Worm (Caenorhabditis elegans) whole organism, L4 larva: ENCODE results near the gene F42C5.3.

Source experiments
- D1046.2 ChIP-seq: fragments of 200-800 bp; sonication (Bioruptor generic); IDR thresholded peaks from 2 replicates; pipeline ENCODE4 v1.3.6; 2022; ENCODE audit warnings: missing genetic modification characterization, missing compliant biosample characterization
- F26F4.8 ChIP-seq: fragments of 200-800 bp; sonication (Bioruptor generic); conservative IDR thresholded peaks from 2 replicates; pipeline ENCODE4 v1.3.6; 2022; ENCODE audit warnings: missing genetic modification characterization, missing compliant biosample characterization
- T20F7.1 ChIP-seq: fragments of 200-800 bp; sonication (Bioruptor generic); optimal IDR thresholded peaks from 2 replicates; lab custom pipeline; 2018; ENCODE audit warnings: mild to moderate bottlenecking, missing genetic modification characterization, missing compliant biosample characterization
- T26A8.4 ChIP-seq: fragments of 200-800 bp; sonication (Bioruptor generic); IDR thresholded peaks from 2 replicates; pipeline ENCODE4 v1.3.6; 2022; ENCODE audit warnings: missing genetic modification characterization, missing compliant biosample characterization
- Y105C5A.15 ChIP-seq: fragments of 200-800 bp; sonication (Bioruptor generic); IDR thresholded peaks from 2 replicates; pipeline ENCODE4 v1.3.6; 2022; ENCODE audit warnings: missing genetic modification characterization, missing compliant biosample characterization
- ZK337.2 ChIP-seq: fragments of 200-800 bp; sonication (Bioruptor generic); IDR thresholded peaks from 2 replicates; pipeline ENCODE4 v1.3.6; 2022; ENCODE audit warnings: missing genetic modification reagents, missing genetic modification characterization, missing compliant biosample characterization
- aha-1 ChIP-seq: fragments of 150-350 bp; peaks from one replicate; lab custom pipeline; 2014; ENCODE audit warnings: missing biosample characterization, missing genetic modification characterization
- ama-1 ChIP-seq: fragments of 150-350 bp; optimal IDR thresholded peaks from 2 replicates; lab custom pipeline; 2014; ENCODE audit warnings: inconsistent platforms, mixed read lengths
- ceh-28 ChIP-seq: fragments of 150-350 bp; optimal IDR thresholded peaks from 2 replicates; lab custom pipeline; 2014; ENCODE audit warnings: missing biosample characterization, missing genetic modification reagents, missing genetic modification characterization
- ceh-32 ChIP-seq: sonication (generic microtip); optimal IDR thresholded peaks from 2 replicates; lab custom pipeline; 2016; ENCODE audit warnings: mild to moderate bottlenecking, missing genetic modification characterization, missing compliant biosample characterization; ENCODE audit not compliant: poor library complexity
- ceh-44 ChIP-seq: fragments of 200-800 bp; sonication (Bioruptor generic); IDR thresholded peaks from 2 replicates; pipeline ENCODE4 v1.3.6; 2022; ENCODE audit warnings: missing genetic modification reagents, missing genetic modification characterization, missing compliant biosample characterization
- ceh-62 ChIP-seq: sonication (generic microtip); optimal IDR thresholded peaks from 2 replicates; lab custom pipeline; 2017; ENCODE audit warnings: missing biosample characterization, missing genetic modification characterization
- cey-2 ChIP-seq: sonication (generic microtip); optimal IDR thresholded peaks from 3 replicates; lab custom pipeline; 2017; ENCODE audit warnings: missing genetic modification characterization, mild to moderate bottlenecking, missing compliant biosample characterization, antibody characterized with exemption, borderline replicate concordance; ENCODE audit not compliant: insufficient read depth
- daf-16 ChIP-seq, 3 experiments: sonication (generic microtip); optimal IDR thresholded peaks; 2 replicates each; lab custom pipeline; 2016 to 2017; ENCODE audit warnings: missing genetic modification characterization in 3 of 3, missing genetic modification reagents in 3 of 3, mild to moderate bottlenecking in 2 of 3, missing compliant biosample characterization in 2 of 3, missing biosample characterization in 1 of 3, moderate library complexity in 1 of 3
- dmd-6 ChIP-seq: fragments of 200-800 bp; sonication (Bioruptor generic); IDR thresholded peaks from 2 replicates; pipeline ENCODE4 v1.3.6; 2022; ENCODE audit warnings: missing genetic modification reagents, missing genetic modification characterization, missing compliant biosample characterization
- duxl-1 ChIP-seq: sonication (generic microtip); optimal IDR thresholded peaks from 2 replicates; lab custom pipeline; 2016; ENCODE audit warnings: mild to moderate bottlenecking, missing genetic modification characterization, moderate library complexity, missing compliant biosample characterization; ENCODE audit not compliant: poor library complexity
- dve-1 ChIP-seq: sonication (generic microtip); optimal IDR thresholded peaks from 2 replicates; lab custom pipeline; 2017; ENCODE audit warnings: antibody characterized with exemption, mild to moderate bottlenecking, missing genetic modification characterization, missing compliant biosample characterization; ENCODE audit not compliant: insufficient read depth
- egl-27 ChIP-seq: sonication (generic microtip); optimal IDR thresholded peaks from 3 replicates; lab custom pipeline; 2017; ENCODE audit warnings: missing biosample characterization, missing genetic modification reagents, missing genetic modification characterization
- fos-1 ChIP-seq: fragments of 150-350 bp; optimal IDR thresholded peaks from 2 replicates; lab custom pipeline; 2014; ENCODE audit warnings: missing biosample characterization, missing genetic modification characterization
- gei-8 ChIP-seq: fragments of 200-800 bp; sonication (Bioruptor generic); optimal IDR thresholded peaks from 2 replicates; lab custom pipeline; 2018; ENCODE audit warnings: mild to moderate bottlenecking, missing genetic modification characterization, missing compliant biosample characterization
- hlh-30 ChIP-seq: sonication (generic microtip); optimal IDR thresholded peaks from 2 replicates; lab custom pipeline; 2017; ENCODE audit warnings: antibody characterized with exemption, mild to moderate bottlenecking, missing genetic modification characterization, missing compliant biosample characterization; ENCODE audit not compliant: insufficient read depth
- lim-7 ChIP-seq: fragments of 200-800 bp; sonication (Bioruptor generic); IDR thresholded peaks from 2 replicates; pipeline ENCODE4 v1.3.6; 2022; ENCODE audit warnings: missing genetic modification characterization, missing compliant biosample characterization
- lin-1 ChIP-seq: fragments of 200-800 bp; sonication (Bioruptor generic); IDR thresholded peaks from 2 replicates; pipeline ENCODE4 v1.3.6; 2022; ENCODE audit warnings: missing genetic modification reagents, missing genetic modification characterization, missing compliant biosample characterization
- lin-15B ChIP-seq: fragments of 150-350 bp; sonication (generic microtip); optimal IDR thresholded peaks from 3 replicates; lab custom pipeline; 2014; ENCODE audit warnings: missing biosample characterization, missing genetic modification characterization
- lin-38 ChIP-seq: fragments of 200-800 bp; sonication (Bioruptor generic); IDR thresholded peaks from 2 replicates; pipeline ENCODE4 v1.3.6; 2022; ENCODE audit warnings: missing genetic modification reagents, missing genetic modification characterization, missing compliant biosample characterization
- lin-39 ChIP-seq: fragments of 150-350 bp; optimal IDR thresholded peaks from 2 replicates; lab custom pipeline; 2014; ENCODE audit warnings: missing biosample characterization, missing genetic modification reagents, missing genetic modification characterization
- mdl-1 ChIP-seq, 2 experiments: fragments of 150-350 bp in 1 of 2; sonication (generic microtip) in 1 of 2; optimal IDR thresholded peaks; 2 replicates each; lab custom pipeline; 2014 to 2017; ENCODE audit warnings: missing biosample characterization in 2 of 2, missing genetic modification characterization in 2 of 2
- mdt-29 ChIP-seq: fragments of 200-800 bp; sonication (Bioruptor generic); IDR thresholded peaks from 2 replicates; pipeline ENCODE4 v1.3.6; 2022; ENCODE audit warnings: missing genetic modification reagents, missing genetic modification characterization, missing compliant biosample characterization
- mxl-2 ChIP-seq: fragments of 200-800 bp; sonication (Bioruptor generic); conservative IDR thresholded peaks from 2 replicates; pipeline ENCODE4 v1.3.6; 2022; ENCODE audit warnings: missing genetic modification reagents, missing genetic modification characterization, missing compliant biosample characterization
- mxl-3 ChIP-seq: fragments of 200-800 bp; sonication (Bioruptor generic); optimal IDR thresholded peaks from 2 replicates; lab custom pipeline; 2018; ENCODE audit warnings: mild to moderate bottlenecking, missing genetic modification characterization, missing compliant biosample characterization
- nhr-102 ChIP-seq: sonication (generic microtip); optimal IDR thresholded peaks from 2 replicates; lab custom pipeline; 2016; ENCODE audit warnings: mild to moderate bottlenecking, missing genetic modification characterization, moderate library complexity, missing compliant biosample characterization
- nhr-111 ChIP-seq: fragments of 200-800 bp; sonication (Bioruptor generic); optimal IDR thresholded peaks from 2 replicates; lab custom pipeline; 2018; ENCODE audit warnings: mild to moderate bottlenecking, missing genetic modification characterization, missing compliant biosample characterization
- nhr-25 ChIP-seq: sonication (generic microtip); optimal IDR thresholded peaks from 2 replicates; lab custom pipeline; 2017; ENCODE audit warnings: missing genetic modification characterization, mild to moderate bottlenecking, missing compliant biosample characterization, antibody characterized with exemption, moderate library complexity, borderline replicate concordance; ENCODE audit not compliant: insufficient read depth
- nhr-28 ChIP-seq: fragments of 150-350 bp; optimal IDR thresholded peaks from 2 replicates; lab custom pipeline; 2014; ENCODE audit warnings: missing biosample characterization, missing genetic modification characterization
- nhr-41 ChIP-seq: fragments of 200-800 bp; sonication (Bioruptor generic); IDR thresholded peaks from 2 replicates; pipeline ENCODE4 v1.3.6; 2022; ENCODE audit warnings: missing genetic modification reagents, missing genetic modification characterization, missing compliant biosample characterization
- nhr-6 ChIP-seq: fragments of 150-350 bp; optimal IDR thresholded peaks from 2 replicates; lab custom pipeline; 2014; ENCODE audit warnings: missing biosample characterization, missing genetic modification characterization
- nhr-77 ChIP-seq: fragments of 150-350 bp; optimal IDR thresholded peaks from 2 replicates; lab custom pipeline; 2014; ENCODE audit warnings: missing biosample characterization, missing genetic modification characterization
- pqm-1 ChIP-seq: sonication (generic microtip); optimal IDR thresholded peaks from 2 replicates; lab custom pipeline; 2017; ENCODE audit warnings: missing biosample characterization, missing genetic modification characterization
- rbr-2 ChIP-seq: sonication (generic microtip); optimal IDR thresholded peaks from 2 replicates; lab custom pipeline; 2016; ENCODE audit warnings: missing genotype, missing genetic modification characterization, missing compliant biosample characterization
- saeg-2 ChIP-seq: fragments of 200-800 bp; sonication (Bioruptor generic); IDR thresholded peaks from 2 replicates; pipeline ENCODE4 v1.3.6; 2022; ENCODE audit warnings: missing genetic modification reagents, missing genetic modification characterization, missing compliant biosample characterization
- sdz-12 ChIP-seq: fragments of 200-800 bp; sonication (Bioruptor generic); optimal IDR thresholded peaks from 2 replicates; lab custom pipeline; 2018; ENCODE audit warnings: mild to moderate bottlenecking, missing genetic modification characterization, missing compliant biosample characterization
- set-16 ChIP-seq: fragments of 200-800 bp; sonication (Bioruptor generic); IDR thresholded peaks from 2 replicates; pipeline ENCODE4 v1.3.6; 2022; ENCODE audit warnings: missing genetic modification reagents, missing genetic modification characterization, missing compliant biosample characterization
- spr-1 ChIP-seq: sonication (generic microtip); optimal IDR thresholded peaks from 2 replicates; lab custom pipeline; 2016; ENCODE audit warnings: mild to moderate bottlenecking, missing genetic modification characterization, missing compliant biosample characterization
- unc-39 ChIP-seq: sonication (generic microtip); optimal IDR thresholded peaks from 2 replicates; lab custom pipeline; 2017; ENCODE audit warnings: missing biosample characterization, missing genetic modification characterization
- unc-62 ChIP-seq, 3 experiments: fragments of 150-350 bp in 1 of 3; sonication (generic microtip); optimal IDR thresholded peaks in 2 of 3; peaks in 1 of 3; 1 replicate in 1 of 3; 2 replicates in 2 of 3; lab custom pipeline; 2014 to 2017; ENCODE audit warnings: missing biosample characterization in 3 of 3, missing genetic modification characterization in 3 of 3, missing genetic modification reagents in 3 of 3, missing genotype in 1 of 3
- zip-11 ChIP-seq: fragments of 200-800 bp; sonication (Bioruptor generic); IDR thresholded peaks from 2 replicates; pipeline ENCODE4 v1.3.6; 2022; ENCODE audit warnings: missing genetic modification characterization, missing compliant biosample characterization
- zip-2 ChIP-seq: fragments of 150-350 bp; optimal IDR thresholded peaks from 2 replicates; lab custom pipeline; 2014; ENCODE audit warnings: missing biosample characterization, missing genetic modification characterization

The F42C5.3 gene

DNA sequence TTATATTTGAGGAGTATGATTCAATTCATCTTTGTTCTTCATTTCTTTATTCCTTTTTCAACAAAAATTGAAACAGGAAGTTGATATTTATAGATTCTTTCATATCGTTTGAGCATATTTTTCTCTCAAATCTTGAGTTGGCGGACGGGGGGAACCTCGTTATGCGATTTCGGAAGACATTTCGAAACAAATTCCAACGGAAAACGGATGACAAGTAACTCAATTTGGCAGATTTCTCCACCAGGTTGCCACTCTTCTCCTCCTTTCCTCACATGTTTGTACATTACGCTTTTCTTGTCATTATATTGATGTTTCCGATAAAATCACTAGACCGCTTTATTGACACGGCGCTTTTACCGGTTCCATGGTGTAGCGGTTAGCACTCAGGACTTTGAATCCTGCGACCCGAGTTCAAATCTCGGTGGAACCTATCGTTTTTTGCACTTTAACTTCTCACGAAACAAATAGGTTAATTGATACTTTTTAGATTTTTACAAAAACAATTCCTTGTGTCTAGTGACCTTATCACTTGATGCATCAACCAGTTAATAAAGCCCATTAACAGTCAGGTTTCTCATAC is 12.3 kb downstream of the F42C5.3 start (continued):
- TF ChIP-seq mxl-3 (GFP tag; lab: Kevin White, UChicago) (no peak), ZK337.2 (GFP tag; lab: Robert Waterston, UW) (no peak), nhr-77 (no peak), T20F7.1 (GFP tag; lab: Kevin White, UChicago) (no peak), mdt-29 (GFP tag; lab: Robert Waterston, UW) (no peak), D1046.2 (GFP tag; lab: Robert Waterston, UW) (no peak), nhr-102 (tag; lab: Kevin White, UChicago) (no peak), rbr-2 (tag; lab: Kevin White, UChicago) (no peak), daf-16 (GFP tag; optimal IDR thresholded peaks at IDR 0.05; lab: Kevin White, UChicago) (no peak), daf-16 (tag; optimal IDR thresholded peaks at IDR 0.05; lab: Kevin White, UChicago) (no peak), saeg-2 (GFP tag; lab: Robert Waterston, UW) (no peak), dmd-6 (GFP tag; lab: Robert Waterston, UW) (no peak; the same call in 1 of the 2 replicates), cey-2 (no peak), T26A8.4 (no peak), lin-15B (tag; lab: Kevin White, UChicago) (no peak), pqm-1 (tag; lab: Kevin White, UChicago) (no peak), lim-7 (GFP tag; lab: Robert Waterston, UW) (no peak; the same call in 1 of the 2 replicates), nhr-111 (no peak), mxl-2 (GFP tag; lab: Robert Waterston, UW) (no peak), lin-38 (GFP tag; lab: Robert Waterston, UW) (no peak; the same call in 1 of the 2 replicates), nhr-25 (no peak), nhr-41 (GFP tag; lab: Robert Waterston, UW) (no peak), ceh-62 (tag; lab: Kevin White, UChicago) (no peak), F26F4.8 (0 out of 2 replicates have a peak, but pooled peaks have one; percentile 33), duxl-1 (tag; lab: Kevin White, UChicago) (no peak), spr-1 (tag; lab: Kevin White, UChicago) (no peak), lin-1 (GFP tag; lab: Robert Waterston, UW) (no peak)

ce11 chrIV:7263137-7263536 is 24.2 kb downstream of the F42C5.3 start, which contains the start of gene glb-2:
glb-2 (minus strand) TSS chrIV:7263237.
- TF ChIP-seq mdt-29 (GFP tag; lab: Robert Waterston, UW): no peak
- TF ChIP-seq aha-1: no peak
- TF ChIP-seq zip-11 (GFP tag; lab: Robert Waterston, UW): no peak
- TF ChIP-seq fos-1 (tag; lab: Kevin White, UChicago): no peak
- no peak for TF ChIP-seq lin-39
- no peak for TF ChIP-seq spr-1 (tag; lab: Kevin White, UChicago)
- TF ChIP-seq ceh-32 (tag; lab: Kevin White, UChicago): no peak

- TF ChIP-seq dve-1 (tag; lab: Kevin White, UChicago) (no peak), ama-1 (lab: Kevin White, UChicago) (no peak), nhr-28 (peak; percentile 97), nhr-41 (GFP tag; lab: Robert Waterston, UW) (no peak), hlh-30 (tag; lab: Kevin White, UChicago) (peak; percentile 5), ceh-28 (tag; lab: Kevin White, UChicago) (no peak), zip-11 (GFP tag; lab: Robert Waterston, UW) (no peak), lin-15B (tag; lab: Kevin White, UChicago) (no peak), aha-1 (no peak), zip-2 (tag; lab: Kevin White, UChicago) (no peak), sdz-12 (GFP tag; lab: Kevin White, UChicago) (no peak), set-16 (GFP tag; lab: Robert Waterston, UW) (no peak), unc-62 (GFP tag; optimal IDR thresholded peaks at IDR 0.05 in 1 of 2; lab: Kevin White, UChicago) (no peak), unc-62 (tag; optimal IDR thresholded peaks at IDR 0.05; lab: Kevin White, UChicago) (no peak), gei-8 (GFP tag; lab: Kevin White, UChicago) (no peak), ceh-44 (GFP tag; lab: Robert Waterston, UW) (no peak), nhr-6 (tag; lab: Kevin White, UChicago) (no peak), mdl-1 (tag; optimal IDR thresholded peaks at IDR 0.05; lab: Kevin White, UChicago) (no peak), nhr-111 (no peak), unc-39 (tag; lab: Kevin White, UChicago) (no peak), nhr-77 (peak; percentile 25), egl-27 (tag; lab: Kevin White, UChicago) (no peak), Y105C5A.15 (no peak)
Observed at ce11 chrIV:7260587-7260986, 26.8 kb downstream of the F42C5.3 start, which contains the start of gene C06E4.3. C06E4.3 (plus strand) TSS chrIV:7260875.
